Worm (Caenorhabditis elegans) whole organism, young adult: ENCODE results near the gene C37H5.5.

Experiments
- B0035.1 ChIP-seq: sonication (generic microtip); optimal IDR thresholded peaks from 2 replicates; lab custom pipeline; 2016; ENCODE audit warnings: missing genetic modification characterization, mild to moderate bottlenecking, missing compliant biosample characterization, missing genotype, missing genetic modification reagents
- C17E4.6 ChIP-seq: fragments of 200-800 bp; sonication (Bioruptor generic); IDR thresholded peaks from 2 replicates; pipeline ENCODE4 v1.3.6; 2022; ENCODE audit warnings: missing genetic modification reagents, missing genetic modification characterization, missing compliant biosample characterization
- F23B12.7 ChIP-seq: sonication (generic microtip); optimal IDR thresholded peaks from 2 replicates; lab custom pipeline; 2017; ENCODE audit warnings: missing genetic modification characterization, mild to moderate bottlenecking, missing compliant biosample characterization, antibody characterized with exemption, moderate library complexity; ENCODE audit not compliant: insufficient read depth
- F33H1.4 ChIP-seq: fragments of 200-800 bp; sonication (Bioruptor generic); IDR thresholded peaks from 2 replicates; pipeline ENCODE4 v1.3.6; 2022; ENCODE audit warnings: missing genetic modification reagents, missing genetic modification characterization, missing compliant biosample characterization
- F39B2.1 ChIP-seq: fragments of 200-800 bp; sonication (Bioruptor generic); IDR thresholded peaks from 2 replicates; pipeline ENCODE4 v1.3.6; 2022; ENCODE audit warnings: missing genetic modification reagents, missing genetic modification characterization, missing compliant biosample characterization
- F57A8.1 ChIP-seq: fragments of 200-800 bp; sonication (Bioruptor generic); optimal IDR thresholded peaks from 2 replicates; lab custom pipeline; 2018; ENCODE audit warnings: mild to moderate bottlenecking, missing genetic modification characterization, moderate library complexity, missing compliant biosample characterization
- K11D2.4 ChIP-seq: fragments of 200-800 bp; sonication (Bioruptor generic); IDR thresholded peaks from 2 replicates; pipeline ENCODE4 v1.3.6; 2022; ENCODE audit warnings: missing genetic modification reagents, missing genetic modification characterization, missing compliant biosample characterization
- Y53F4B.3 ChIP-seq: fragments of 200-800 bp; sonication (Bioruptor generic); IDR thresholded peaks from 2 replicates; pipeline ENCODE4 v1.3.6; 2022; ENCODE audit warnings: missing genetic modification reagents, missing genetic modification characterization, missing compliant biosample characterization
- akir-1 ChIP-seq: fragments of 200-800 bp; sonication (Bioruptor generic); optimal IDR thresholded peaks from 2 replicates; lab custom pipeline; 2018; ENCODE audit warnings: mild to moderate bottlenecking, missing genetic modification characterization, moderate library complexity, missing compliant biosample characterization
- atf-7 ChIP-seq: sonication (generic microtip); optimal IDR thresholded peaks from 2 replicates; lab custom pipeline; 2017; ENCODE audit warnings: mild to moderate bottlenecking, missing genetic modification characterization, missing compliant biosample characterization
- attf-3 ChIP-seq: fragments of 200-800 bp; sonication (Bioruptor generic); conservative IDR thresholded peaks from 2 replicates; pipeline ENCODE4 v1.3.6; 2022; ENCODE audit warnings: missing genetic modification reagents, missing genetic modification characterization, missing compliant biosample characterization
- cebp-1 ChIP-seq, 2 experiments: fragments of 200-800 bp in 1 of 2; sonication (Bioruptor generic) in 1 of 2; sonication (generic microtip) in 1 of 2; IDR thresholded peaks in 1 of 2; optimal IDR thresholded peaks in 1 of 2; 2 replicates each; pipeline versions ENCODE4 v1.3.6 to Lab custom; 2017 to 2022; ENCODE audit warnings: missing compliant biosample characterization in 2 of 2, missing genetic modification characterization in 2 of 2, mild to moderate bottlenecking in 1 of 2, missing genetic modification reagents in 1 of 2, moderate library complexity in 1 of 2
- ceh-100 ChIP-seq: fragments of 200-800 bp; sonication (Bioruptor generic); IDR thresholded peaks from 2 replicates; pipeline ENCODE4 v1.3.6; 2022; ENCODE audit warnings: missing genetic modification reagents, missing genetic modification characterization, missing compliant biosample characterization
- dox-1 ChIP-seq: fragments of 200-800 bp; sonication (Bioruptor generic); IDR thresholded peaks from 2 replicates; pipeline ENCODE4 v1.3.6; 2022; ENCODE audit warnings: missing genetic modification reagents, missing genetic modification characterization, missing compliant biosample characterization
- egl-18 ChIP-seq: fragments of 200-800 bp; sonication (Bioruptor generic); IDR thresholded peaks from 2 replicates; pipeline ENCODE4 v1.3.6; 2022; ENCODE audit warnings: missing genetic modification reagents, missing genetic modification characterization, missing compliant biosample characterization
- egl-44 ChIP-seq: fragments of 200-800 bp; sonication (Bioruptor generic); IDR thresholded peaks from 2 replicates; pipeline ENCODE4 v1.3.6; 2022; ENCODE audit warnings: missing genetic modification reagents, missing genetic modification characterization, missing compliant biosample characterization
- ets-4 ChIP-seq: fragments of 200-800 bp; sonication (Bioruptor generic); optimal IDR thresholded peaks from 2 replicates; lab custom pipeline; 2018; ENCODE audit warnings: mild to moderate bottlenecking, missing genetic modification characterization, missing compliant biosample characterization
- fkh-3 ChIP-seq: sonication (generic microtip); optimal IDR thresholded peaks from 2 replicates; lab custom pipeline; 2016; ENCODE audit warnings: mild to moderate bottlenecking, missing genetic modification characterization, missing compliant biosample characterization
- gei-17 ChIP-seq: fragments of 200-800 bp; sonication (Bioruptor generic); optimal IDR thresholded peaks from 2 replicates; lab custom pipeline; 2018; ENCODE audit warnings: mild to moderate bottlenecking, missing genetic modification characterization, missing compliant biosample characterization
- hlh-26 ChIP-seq: fragments of 200-800 bp; sonication (Bioruptor generic); conservative IDR thresholded peaks from 2 replicates; pipeline ENCODE4 v1.3.6; 2022; ENCODE audit warnings: missing genetic modification reagents, missing genetic modification characterization, missing compliant biosample characterization
- hrde-1 ChIP-seq: sonication (generic microtip); optimal IDR thresholded peaks from 2 replicates; lab custom pipeline; 2016; ENCODE audit warnings: missing genetic modification characterization, mild to moderate bottlenecking, missing compliant biosample characterization, moderate library complexity, missing genotype, missing genetic modification reagents, borderline replicate concordance
- let-526 ChIP-seq: fragments of 200-800 bp; sonication (Bioruptor generic); IDR thresholded peaks from 2 replicates; pipeline ENCODE4 v1.3.6; 2022; ENCODE audit warnings: missing genetic modification reagents, missing genetic modification characterization, missing compliant biosample characterization
- lin-54 ChIP-seq: fragments of 200-800 bp; sonication (Bioruptor generic); optimal IDR thresholded peaks from 2 replicates; lab custom pipeline; 2018; ENCODE audit warnings: mild to moderate bottlenecking, missing genetic modification characterization, missing compliant biosample characterization
- madf-10 ChIP-seq: sonication (generic microtip); optimal IDR thresholded peaks from 2 replicates; lab custom pipeline; 2016; ENCODE audit warnings: mild to moderate bottlenecking, missing genetic modification characterization, missing compliant biosample characterization
- mxl-1 ChIP-seq: sonication (generic microtip); optimal IDR thresholded peaks from 2 replicates; lab custom pipeline; 2016; ENCODE audit warnings: missing genetic modification characterization, missing compliant biosample characterization
- nfya-2 ChIP-seq: fragments of 200-800 bp; sonication (Bioruptor generic); IDR thresholded peaks from 2 replicates; pipeline ENCODE4 v1.3.6; 2022; ENCODE audit warnings: missing genetic modification reagents, missing genetic modification characterization, missing compliant biosample characterization
- nhr-120 ChIP-seq: fragments of 200-800 bp; sonication (Bioruptor generic); IDR thresholded peaks from 2 replicates; pipeline ENCODE4 v1.3.6; 2022; ENCODE audit warnings: missing genetic modification characterization, missing compliant biosample characterization
- nhr-27 ChIP-seq: fragments of 200-800 bp; sonication (Bioruptor generic); optimal IDR thresholded peaks from 2 replicates; lab custom pipeline; 2018; ENCODE audit warnings: mild to moderate bottlenecking, missing genetic modification characterization, moderate library complexity, missing compliant biosample characterization
- pbrm-1 ChIP-seq: fragments of 200-800 bp; sonication (Bioruptor generic); IDR thresholded peaks from 2 replicates; pipeline ENCODE4 v1.3.6; 2022; ENCODE audit warnings: missing genetic modification reagents, missing genetic modification characterization, missing compliant biosample characterization
- rcor-1 ChIP-seq: fragments of 200-800 bp; sonication (Bioruptor generic); IDR thresholded peaks from 2 replicates; pipeline ENCODE4 v1.3.6; 2022; ENCODE audit warnings: missing genetic modification reagents, missing genetic modification characterization, missing compliant biosample characterization
- rpc-1 ChIP-seq, 2 experiments: fragments of 150-350 bp in 1 of 2; sonication (generic microtip) in 1 of 2; optimal IDR thresholded peaks; 2 replicates each; lab custom pipeline; 2014 to 2018; ENCODE audit warnings: missing biosample characterization in 1 of 2, missing genetic modification characterization in 1 of 2, missing genetic modification reagents in 1 of 2, missing genotype in 1 of 2
- snpc-1.1 ChIP-seq: sonication (generic microtip); optimal IDR thresholded peaks from 2 replicates; lab custom pipeline; 2017; ENCODE audit warnings: missing genetic modification characterization, mild to moderate bottlenecking, missing compliant biosample characterization, antibody characterized with exemption, moderate library complexity, missing genotype, missing genetic modification reagents; ENCODE audit not compliant: insufficient read depth
- snpc-1.3 ChIP-seq: sonication (generic microtip); optimal IDR thresholded peaks from 2 replicates; lab custom pipeline; 2017; ENCODE audit warnings: missing genetic modification characterization, mild to moderate bottlenecking, missing compliant biosample characterization, antibody characterized with exemption, moderate library complexity, missing genotype, missing genetic modification reagents; ENCODE audit not compliant: insufficient read depth
- xnd-1 ChIP-seq: sonication (generic microtip); optimal IDR thresholded peaks from 2 replicates; lab custom pipeline; 2016; ENCODE audit warnings: missing genotype, missing genetic modification reagents, missing genetic modification characterization, missing compliant biosample characterization
- zfh-2 ChIP-seq: fragments of 200-800 bp; sonication (Bioruptor generic); conservative IDR thresholded peaks from 2 replicates; pipeline ENCODE4 v1.3.6; 2022; ENCODE audit warnings: missing genetic modification reagents, missing genetic modification characterization, missing compliant biosample characterization

C37H5.5 gene

DNA sequence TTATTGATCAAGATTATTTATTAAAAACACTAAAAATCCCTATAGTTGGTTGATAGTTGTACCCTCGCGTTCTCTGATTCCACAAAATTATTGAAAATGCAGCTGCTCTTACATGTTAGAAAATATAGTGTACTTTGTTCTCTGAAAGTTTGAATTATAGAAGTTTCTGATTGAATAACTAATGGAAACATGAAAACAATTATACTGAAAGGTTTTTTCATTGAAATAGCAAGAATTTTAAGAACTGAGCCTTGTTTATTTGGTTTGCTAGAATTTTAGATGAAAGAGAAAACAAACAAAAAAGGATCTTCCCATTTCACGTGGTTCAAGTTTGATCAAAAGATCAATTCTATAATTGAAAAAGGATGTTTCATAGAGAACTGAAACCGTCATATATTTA, 40.4 kb downstream of the C37H5.5 start:
- no peak for TF ChIP-seq pbrm-1 (GFP tag; lab: Robert Waterston, UW)

DNA sequence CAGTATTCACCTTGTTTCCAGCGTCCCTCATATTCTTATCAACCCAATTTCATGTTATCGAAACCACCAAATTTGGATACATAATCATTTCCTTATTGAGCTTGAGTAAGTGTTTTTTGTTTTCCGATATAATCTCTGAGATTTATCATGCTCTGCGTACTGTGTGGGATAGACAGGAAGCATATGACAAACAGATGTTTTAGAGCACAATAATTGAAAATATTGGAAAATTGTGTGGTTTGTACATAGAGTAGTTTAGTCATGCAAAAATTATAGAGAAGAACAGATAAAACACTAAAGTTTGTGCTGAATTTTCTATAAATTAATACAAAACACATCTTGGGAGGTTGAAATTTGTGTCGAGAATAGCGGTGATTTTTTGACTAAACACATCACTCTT, 41.5 kb downstream of the C37H5.5 start:
- TF ChIP-seq gei-17 (GFP tag; lab: Kevin White, UChicago): no peak
- TF ChIP-seq F33H1.4 (GFP tag; lab: Robert Waterston, UW): no peak
- TF ChIP-seq B0035.1 (tag; lab: Kevin White, UChicago): no peak
- no peak for TF ChIP-seq nhr-27 (tag; lab: Kevin White, UChicago)
- no peak for TF ChIP-seq F39B2.1 (GFP tag; lab: Robert Waterston, UW)
- TF ChIP-seq nfya-2 (GFP tag; lab: Robert Waterston, UW): no peak
- no peak for TF ChIP-seq F23B12.7 (tag; lab: Kevin White, UChicago)
- no peak for TF ChIP-seq hlh-26 (GFP tag; lab: Robert Waterston, UW)
- no peak for TF ChIP-seq snpc-1.1
- no peak for TF ChIP-seq lin-54 (GFP tag; lab: Kevin White, UChicago)
- TF ChIP-seq egl-18 (GFP tag; lab: Robert Waterston, UW): no peak
- no peak for TF ChIP-seq cebp-1 (GFP tag; IDR thresholded peaks at IDR 0.05; lab: Robert Waterston, UW)
- no peak for TF ChIP-seq cebp-1 (tag; optimal IDR thresholded peaks at IDR 0.05; lab: Kevin White, UChicago)
- TF ChIP-seq, all 124 proteins: peak for 0

ce11 chrV:4870627-4871026, 43.5 kb downstream of the C37H5.5 start:
- TF ChIP-seq atf-7 (tag; lab: Kevin White, UChicago) (no peak), madf-10 (tag; lab: Kevin White, UChicago) (no peak), F57A8.1 (GFP tag; lab: Kevin White, UChicago) (no peak), akir-1 (no peak), snpc-1.3 (tag; lab: Kevin White, UChicago) (no peak), zfh-2 (no peak), egl-44 (GFP tag; lab: Robert Waterston, UW) (no peak), hlh-26 (GFP tag; lab: Robert Waterston, UW) (no peak), rcor-1 (GFP tag; lab: Robert Waterston, UW) (no peak), let-526 (GFP tag; lab: Robert Waterston, UW) (no peak), dox-1 (GFP tag; lab: Robert Waterston, UW) (no peak), F33H1.4 (GFP tag; lab: Robert Waterston, UW) (no peak), xnd-1 (tag; lab: Kevin White, UChicago) (no peak), C17E4.6 (GFP tag; lab: Robert Waterston, UW) (no peak), Y53F4B.3 (GFP tag; lab: Robert Waterston, UW) (no peak), hrde-1 (no peak), K11D2.4 (GFP tag; lab: Robert Waterston, UW) (no peak), nhr-120 (GFP tag; lab: Robert Waterston, UW) (no peak), attf-3 (GFP tag; lab: Robert Waterston, UW) (no peak)

ce11 chrV:4871992-4872391, 44.8 kb downstream of the C37H5.5 start, which contains the start of gene srd-33:
TSS of gene srd-33 (plus strand) at chrV:4872292.
- no peak for TF ChIP-seq ceh-100 (GFP tag; lab: Robert Waterston, UW)
- no peak for TF ChIP-seq rcor-1 (GFP tag; lab: Robert Waterston, UW)
- no peak for TF ChIP-seq mxl-1
- no peak for TF ChIP-seq nhr-120 (GFP tag; lab: Robert Waterston, UW)
- TF ChIP-seq fkh-3 (tag; lab: Kevin White, UChicago): no peak
- no peak for TF ChIP-seq zfh-2
- no peak for TF ChIP-seq ets-4 (GFP tag; lab: Kevin White, UChicago)
- no peak for TF ChIP-seq rpc-1 (optimal IDR thresholded peaks at IDR 0.05; lab: Kevin White, UChicago)
- TF ChIP-seq rpc-1 (tag; optimal IDR thresholded peaks at IDR 0.05; lab: Kevin White, UChicago): no peak
